Worm (Caenorhabditis elegans): ENCODE results near the gene pals-23.

DNA sequence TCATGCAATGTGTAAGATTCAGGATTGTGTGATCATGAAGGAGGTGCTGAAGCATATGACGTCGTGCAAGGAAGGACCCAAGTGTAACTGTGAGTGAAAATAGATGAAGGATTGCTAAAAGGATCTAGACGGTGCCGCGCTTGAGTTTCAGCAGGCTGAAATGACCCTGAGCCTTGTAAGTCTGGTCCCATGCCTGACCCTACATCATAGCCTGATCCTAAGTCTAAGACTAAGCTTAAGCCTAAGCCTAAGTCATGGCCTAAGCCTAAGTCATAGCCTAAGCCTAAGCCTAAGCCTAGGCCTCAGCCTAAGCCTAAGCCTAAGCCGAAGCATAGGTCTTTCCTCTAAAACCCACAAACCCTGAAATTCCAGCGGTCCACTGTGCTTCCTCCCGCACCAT is 6.7 kb upstream of the pals-23 start:
- TF ChIP-seq egl-27 (tag; optimal IDR thresholded peaks at IDR 0.05) (no peak), nhr-77 (tag; optimal IDR thresholded peaks at IDR 0.05) (no peak), zfp-3 (GFP tag; conservative IDR thresholded peaks at IDR 0.05) (no peak), nhr-10 (tag; optimal IDR thresholded peaks at IDR 0.05) (no peak), vab-7 (GFP tag; IDR thresholded peaks at IDR 0.05) (no peak), mxl-2 (GFP tag; conservative IDR thresholded peaks at IDR 0.05) (no peak), F26F4.8 (GFP tag; conservative IDR thresholded peaks at IDR 0.05) (no peak), madf-5 (GFP tag; IDR thresholded peaks at IDR 0.05) (no peak)
